Worm (Caenorhabditis elegans): ENCODE measurements around the gene ZK353.2.

ce11 chrIII:8439312-8439711 lies 40.8 kb downstream of the ZK353.2 start, which contains the start of gene pqn-96:
- TF ChIP-seq ama-1 (optimal IDR thresholded peaks at IDR 0.05) = no peak
- TF ChIP-seq ceh-13 (GFP tag; optimal IDR thresholded peaks at IDR 0.05) = no peak
- no peak for TF ChIP-seq flt-1 (GFP tag; IDR thresholded peaks at IDR 0.05)
- no peak for TF ChIP-seq scrt-1 (GFP tag; IDR thresholded peaks at IDR 0.05)
- TF ChIP-seq F13C5.2 (tag; optimal IDR thresholded peaks at IDR 0.05) = no peak
